Worm (Caenorhabditis elegans): ENCODE data around the gene B0507.1.

B0507.1 gene

ce11 chrV:8773826-8774382 lies 2.5 kb upstream of the B0507.1 start, which contains the start of gene B0507.2 (continued):
- TF ChIP-seq lsy-2 (tag; optimal IDR thresholded peaks at IDR 0.05) (peak in 1 of 2 experiments; percentile 46), Y75B8A.6 (GFP tag; IDR thresholded peaks at IDR 0.05) (no peak), mep-1 (tag; optimal IDR thresholded peaks at IDR 0.05) (peak; percentile 35), nhr-77 (tag; optimal IDR thresholded peaks at IDR 0.05) (no peak), pqm-1 (tag; optimal IDR thresholded peaks at IDR 0.05) (peak; percentile 47), lin-39 (tag; optimal IDR thresholded peaks at IDR 0.05) (no peak), zfp-3 (GFP tag; conservative IDR thresholded peaks at IDR 0.05) (no peak), set-16 (GFP tag; IDR thresholded peaks at IDR 0.05) (no peak)

ce11 chrV:8781164-8781563 lies 4.8 kb downstream of the B0507.1 start:
- TF ChIP-seq ceh-62 (tag; optimal IDR thresholded peaks at IDR 0.05) (no peak), dve-1 (tag; optimal IDR thresholded peaks at IDR 0.05; ENCODE audit: insufficient read depth) (peak; percentile 18), dmd-6 (GFP tag; IDR thresholded peaks at IDR 0.05) (0 out of 2 replicates have a peak, but pooled peaks have one; percentile 14), php-3 (GFP tag; IDR thresholded peaks at IDR 0.05) (no peak), nhr-48 (tag; optimal IDR thresholded peaks at IDR 0.05) (no peak), daf-16 (GFP tag; optimal IDR thresholded peaks at IDR 0.05) (no peak), daf-16 (tag; optimal IDR thresholded peaks at IDR 0.05) (peak; percentile 35), hlh-11 (tag; optimal IDR thresholded peaks at IDR 0.05) (peak; percentile 23), nhr-28 (tag; optimal IDR thresholded peaks at IDR 0.05) (peak; percentile 88), pqm-1 (tag; optimal IDR thresholded peaks at IDR 0.05) (peak; percentile 68)

ce11 chrV:8782112-8782511 lies 5.7 kb downstream of the B0507.1 start:
- TF ChIP-seq aha-1 (tag) (peak; percentile 64), skn-1 (tag; optimal IDR thresholded peaks at IDR 0.05) (no peak), unc-62 (GFP tag; optimal IDR thresholded peaks at IDR 0.05 in 1 of 2) (peak in 1 of 2 experiments; percentile 96), unc-62 (tag; optimal IDR thresholded peaks at IDR 0.05) (no peak), nhr-102 (tag; optimal IDR thresholded peaks at IDR 0.05) (no peak), mes-2 (tag; optimal IDR thresholded peaks at IDR 0.05; ENCODE audit: poor library complexity, severe bottlenecking) (peak; percentile 44)

- TF ChIP-seq zfp-3 (GFP tag; conservative IDR thresholded peaks at IDR 0.05) (no peak), nhr-111 (GFP tag; optimal IDR thresholded peaks at IDR 0.05) (no peak), nhr-76 (tag; optimal IDR thresholded peaks at IDR 0.05) (no peak), pqm-1 (tag; optimal IDR thresholded peaks at IDR 0.05) (no peak), set-16 (GFP tag; IDR thresholded peaks at IDR 0.05) (peak; percentile 13; the same call in 1 of the 2 replicates), mep-1 (tag; optimal IDR thresholded peaks at IDR 0.05) (no peak), F26F4.8 (GFP tag; conservative IDR thresholded peaks at IDR 0.05) (no peak), lim-7 (GFP tag; IDR thresholded peaks at IDR 0.05) (peak; percentile 37; the same call in 1 of the 2 replicates)
Measured at ce11 chrV:8784485-8784884, 8.1 kb downstream of the B0507.1 start.

ce11 chrV:8785526-8785925 lies 9.2 kb downstream of the B0507.1 start:
- TF ChIP-seq jun-1 (tag; optimal IDR thresholded peaks at IDR 0.05) (no peak), ceh-28 (tag; optimal IDR thresholded peaks at IDR 0.05) (no peak), daf-16 (GFP tag; optimal IDR thresholded peaks at IDR 0.05) (no peak), daf-16 (tag; optimal IDR thresholded peaks at IDR 0.05) (peak; percentile 14), ceh-32 (tag; optimal IDR thresholded peaks at IDR 0.05; ENCODE audit: poor library complexity) (no peak), F44E2.7 (GFP tag; IDR thresholded peaks at IDR 0.05) (0 out of 2 replicates have a peak, but pooled peaks have one; percentile 42), egl-43 (GFP tag; IDR thresholded peaks at IDR 0.05) (peak; percentile 48; the same call in 1 of the 2 replicates), attf-4 (tag; optimal IDR thresholded peaks at IDR 0.05) (no peak), nhr-42 (GFP tag; IDR thresholded peaks at IDR 0.05) (no peak), ces-1 (GFP tag; optimal IDR thresholded peaks at IDR 0.05) (no peak), gei-8 (GFP tag; optimal IDR thresholded peaks at IDR 0.05) (peak; percentile 22), F49E8.2 (tag; optimal IDR thresholded peaks at IDR 0.05; ENCODE audit: borderline replicate concordance) (no peak), pqm-1 (tag; optimal IDR thresholded peaks at IDR 0.05) (no peak), hif-1 (tag; optimal IDR thresholded peaks at IDR 0.05) (peak in 1 of 2 experiments; percentile 23), dmd-6 (GFP tag; IDR thresholded peaks at IDR 0.05) (peak; percentile 18; the same call in 1 of the 2 replicates), ceh-20 (GFP tag; IDR thresholded peaks at IDR 0.05) (no peak), ztf-11 (tag; optimal IDR thresholded peaks at IDR 0.05) (no peak), nhr-76 (tag; optimal IDR thresholded peaks at IDR 0.05) (no peak), F10B5.3 (tag; optimal IDR thresholded peaks at IDR 0.05) (no peak), dmd-8 (GFP tag; IDR thresholded peaks at IDR 0.05) (no peak), ceh-44 (GFP tag; IDR thresholded peaks at IDR 0.05) (no peak), vab-7 (GFP tag; IDR thresholded peaks at IDR 0.05) (no peak)
